Fruit fly (Drosophila melanogaster) whole organism, embryonic: ENCODE measurements around the gene Fpgs1.

Experiments used
- B-H1 ChIP-seq: fragments of 200-800 bp; sonication (Bioruptor generic); IDR thresholded peaks from 3 replicates; pipeline ENCODE4 v1.3.6; 2022; ENCODE audit warnings: missing biosample characterization, missing genetic modification characterization
- Bdp1 ChIP-seq: fragments of 200-800 bp; sonication (Bioruptor generic); optimal IDR thresholded peaks from 3 replicates; lab custom pipeline; 2016; ENCODE audit warnings: missing biosample characterization, missing genetic modification characterization
- BtbVII ChIP-seq: fragments of 200-800 bp; sonication (Bioruptor generic); optimal IDR thresholded peaks from 3 replicates; lab custom pipeline; 2017; ENCODE audit warnings: missing biosample characterization, mild to moderate bottlenecking, missing genetic modification characterization
- CG10209 ChIP-seq: fragments of 200-800 bp; sonication (Bioruptor generic); optimal IDR thresholded peaks from 3 replicates; lab custom pipeline; 2017; ENCODE audit warnings: missing biosample characterization, mild to moderate bottlenecking, missing genetic modification characterization, missing genetic modification reagents
- CG11093 ChIP-seq: fragments of 200-800 bp; sonication (Bioruptor generic); IDR thresholded peaks from 3 replicates; pipeline ENCODE4 v1.3.6; 2022; ENCODE audit warnings: missing biosample characterization, missing genetic modification characterization
- CG1233 ChIP-seq: fragments of 200-800 bp; sonication (Bioruptor generic); optimal IDR thresholded peaks from 4 replicates; lab custom pipeline; 2018; ENCODE audit warnings: missing biosample characterization, mild to moderate bottlenecking, missing genetic modification characterization
- CG12769 ChIP-seq: fragments of 200-800 bp; sonication (Bioruptor generic); optimal IDR thresholded peaks from 2 replicates; lab custom pipeline; 2019; ENCODE audit warnings: missing biosample characterization, mild to moderate bottlenecking, missing genetic modification characterization, moderate library complexity
- CG14441 ChIP-seq: fragments of 200-800 bp; sonication (Bioruptor generic); IDR thresholded peaks from 2 replicates; pipeline ENCODE4 v1.3.6; 2022; ENCODE audit warnings: missing biosample characterization, missing genetic modification characterization
- CG14860 ChIP-seq: fragments of 200-800 bp; sonication (Bioruptor generic); IDR thresholded peaks from 3 replicates; pipeline ENCODE4 v1.3.6; 2022; ENCODE audit warnings: missing biosample characterization, missing genetic modification characterization; ENCODE audit not compliant: partially characterized antibody
- CG1529 ChIP-seq: fragments of 200-800 bp; sonication (Bioruptor generic); optimal IDR thresholded peaks from 3 replicates; lab custom pipeline; 2018; ENCODE audit warnings: missing biosample characterization, missing genetic modification characterization
- CG33213 ChIP-seq: fragments of 200-800 bp; sonication (Bioruptor generic); optimal IDR thresholded peaks from 3 replicates; lab custom pipeline; 2016; ENCODE audit warnings: missing biosample characterization, missing genetic modification characterization
- CG34422 ChIP-seq: fragments of 200-800 bp; sonication (Bioruptor generic); IDR thresholded peaks from 3 replicates; pipeline ENCODE4 v1.3.6; 2022; ENCODE audit warnings: missing biosample characterization, missing genetic modification characterization
- CG3995 ChIP-seq: fragments of 200-800 bp; sonication (Bioruptor generic); optimal IDR thresholded peaks from 3 replicates; lab custom pipeline; 2016; ENCODE audit warnings: missing biosample characterization, missing genetic modification characterization
- CG8290 ChIP-seq, 3 experiments: fragments of 200-800 bp; sonication (Bioruptor generic); optimal IDR thresholded peaks; 2 replicates each; lab custom pipeline; 2016 to 2019; ENCODE audit warnings: missing biosample characterization in 3 of 3, missing genetic modification characterization in 3 of 3, mild to moderate bottlenecking in 2 of 3, moderate library complexity in 1 of 3
- CG8388 ChIP-seq: fragments of 200-800 bp; sonication (Bioruptor generic); optimal IDR thresholded peaks from 2 replicates; lab custom pipeline; 2019; ENCODE audit warnings: missing biosample characterization, mild to moderate bottlenecking, missing genetic modification characterization, moderate library complexity
- CG9437 ChIP-seq: fragments of 200-800 bp; sonication (Bioruptor generic); optimal IDR thresholded peaks from 2 replicates; lab custom pipeline; 2018; ENCODE audit warnings: missing biosample characterization, mild to moderate bottlenecking, missing genetic modification characterization
- CHES-1-like ChIP-seq: fragments of 200-800 bp; sonication (Bioruptor generic); optimal IDR thresholded peaks from 2 replicates; lab custom pipeline; 2016; ENCODE audit warnings: missing biosample characterization, missing genetic modification characterization
- D19A ChIP-seq: fragments of 200-800 bp; optimal IDR thresholded peaks from 3 replicates; lab custom pipeline; 2019; ENCODE audit warnings: missing biosample characterization, mild to moderate bottlenecking, missing genetic modification characterization, moderate library complexity
- Dll ChIP-seq: fragments of 200-800 bp; sonication (Bioruptor generic); IDR thresholded peaks from 4 replicates; pipeline ENCODE4 v1.3.6; 2022; ENCODE audit warnings: missing biosample characterization, missing genetic modification characterization; ENCODE audit not compliant: partially characterized antibody
- Dref ChIP-seq: fragments of 200-800 bp; sonication (Bioruptor generic); IDR thresholded peaks from 2 replicates; pipeline ENCODE4 v1.3.6; 2022; ENCODE audit warnings: missing biosample characterization, missing genetic modification characterization
- Kr ChIP-seq: fragments of 200-800 bp; sonication (Bioruptor generic); optimal IDR thresholded peaks from 2 replicates; lab custom pipeline; 2017; ENCODE audit warnings: missing biosample characterization, mild to moderate bottlenecking, missing genetic modification characterization
- Nf-YC ChIP-seq: fragments of 200-800 bp; optimal IDR thresholded peaks from 3 replicates; lab custom pipeline; 2019; ENCODE audit warnings: missing biosample characterization, mild to moderate bottlenecking, missing genetic modification characterization, moderate library complexity
- NfI ChIP-seq: fragments of 200-800 bp; sonication (Bioruptor generic); optimal IDR thresholded peaks from 3 replicates; lab custom pipeline; 2018; ENCODE audit warnings: missing biosample characterization, mild to moderate bottlenecking, missing genetic modification characterization, moderate library complexity
- YL-1 ChIP-seq: fragments of 200-800 bp; sonication (Bioruptor generic); optimal IDR thresholded peaks from 3 replicates; lab custom pipeline; 2017; ENCODE audit warnings: missing biosample characterization, mild to moderate bottlenecking, missing genetic modification characterization
- amos ChIP-seq: fragments of 200-800 bp; sonication (Bioruptor generic); IDR thresholded peaks from 2 replicates; pipeline ENCODE4 v1.3.6; 2022; ENCODE audit warnings: missing biosample characterization, missing genetic modification characterization; ENCODE audit not compliant: partially characterized antibody
- bbx ChIP-seq: fragments of 200-800 bp; sonication (Bioruptor generic); IDR thresholded peaks from 2 replicates; pipeline ENCODE4 v1.3.6; 2022; ENCODE audit warnings: missing biosample characterization, missing genetic modification characterization; ENCODE audit not compliant: partially characterized antibody
- chinmo ChIP-seq: fragments of 200-800 bp; sonication (Bioruptor generic); IDR thresholded peaks from 4 replicates; pipeline ENCODE4 v1.3.6; 2022; ENCODE audit warnings: missing biosample characterization, missing genetic modification characterization; ENCODE audit not compliant: partially characterized antibody
- crc ChIP-seq: fragments of 200-800 bp; sonication (Bioruptor generic); optimal IDR thresholded peaks from 2 replicates; lab custom pipeline; 2016; ENCODE audit warnings: missing biosample characterization, missing genetic modification characterization
- exex ChIP-seq: fragments of 200-800 bp; sonication (Bioruptor generic); optimal IDR thresholded peaks from 4 replicates; lab custom pipeline; 2018; ENCODE audit warnings: missing biosample characterization, mild to moderate bottlenecking, missing genetic modification characterization, moderate library complexity
- fu2 ChIP-seq: fragments of 200-800 bp; sonication (Bioruptor generic); optimal IDR thresholded peaks from 2 replicates; lab custom pipeline; 2016; ENCODE audit warnings: missing biosample characterization, missing genetic modification characterization
- gcm ChIP-seq: fragments of 200-800 bp; sonication (Bioruptor generic); optimal IDR thresholded peaks from 2 replicates; lab custom pipeline; 2019; ENCODE audit warnings: missing biosample characterization, mild to moderate bottlenecking, missing genetic modification characterization, moderate library complexity
- grau ChIP-seq: fragments of 200-800 bp; optimal IDR thresholded peaks from 3 replicates; lab custom pipeline; 2019; ENCODE audit warnings: missing biosample characterization, mild to moderate bottlenecking, missing genetic modification characterization, moderate library complexity
- hbn ChIP-seq: fragments of 200-800 bp; sonication (Bioruptor generic); IDR thresholded peaks from 2 replicates; pipeline ENCODE4 v1.3.6; 2022; ENCODE audit warnings: missing biosample characterization, missing genetic modification characterization; ENCODE audit not compliant: partially characterized antibody
- ind ChIP-seq: fragments of 200-800 bp; sonication (Bioruptor generic); optimal IDR thresholded peaks from 3 replicates; lab custom pipeline; 2016; ENCODE audit warnings: missing biosample characterization, missing genetic modification characterization
- insv ChIP-seq, 2 experiments: fragments of 200-800 bp; sonication (Bioruptor generic); optimal IDR thresholded peaks; 3 replicates each; lab custom pipeline; 2016 to 2018; ENCODE audit warnings: missing biosample characterization in 2 of 2, missing genetic modification characterization in 2 of 2
- knrl ChIP-seq: fragments of 200-800 bp; sonication (Bioruptor generic); IDR thresholded peaks from 3 replicates; pipeline ENCODE4 v1.3.6; 2022; ENCODE audit warnings: missing biosample characterization, missing genetic modification characterization; ENCODE audit not compliant: partially characterized antibody
- mam ChIP-seq: fragments of 200-800 bp; sonication (Bioruptor generic); optimal IDR thresholded peaks from 3 replicates; lab custom pipeline; 2016; ENCODE audit warnings: missing biosample characterization, missing genetic modification characterization
- mirr ChIP-seq: fragments of 200-800 bp; sonication (Bioruptor generic); optimal IDR thresholded peaks from 3 replicates; lab custom pipeline; 2018; ENCODE audit warnings: missing biosample characterization, mild to moderate bottlenecking, missing genetic modification characterization
- nerfin-2 ChIP-seq: fragments of 200-800 bp; sonication (Bioruptor generic); IDR thresholded peaks from 2 replicates; pipeline ENCODE4 v1.3.6; 2022; ENCODE audit warnings: missing biosample characterization, missing genetic modification characterization; ENCODE audit not compliant: partially characterized antibody
- nom ChIP-seq: fragments of 200-800 bp; sonication (Bioruptor generic); optimal IDR thresholded peaks from 2 replicates; lab custom pipeline; 2017; ENCODE audit warnings: missing biosample characterization, missing genetic modification characterization, mild to moderate bottlenecking, moderate library complexity, missing genetic modification reagents
- pfk ChIP-seq: fragments of 200-800 bp; sonication (Bioruptor generic); optimal IDR thresholded peaks from 2 replicates; lab custom pipeline; 2018; ENCODE audit warnings: missing biosample characterization, mild to moderate bottlenecking, missing genetic modification characterization, moderate library complexity
- pho ChIP-seq: fragments of 200-800 bp; sonication (Bioruptor generic); optimal IDR thresholded peaks from 2 replicates; lab custom pipeline; 2016; ENCODE audit warnings: missing biosample characterization, missing genetic modification characterization
- pros ChIP-seq: fragments of 200-800 bp; sonication (Bioruptor generic); optimal IDR thresholded peaks from 3 replicates; lab custom pipeline; 2019; ENCODE audit warnings: missing biosample characterization, mild to moderate bottlenecking, missing genetic modification characterization, moderate library complexity
- rib ChIP-seq: fragments of 200-800 bp; sonication (Bioruptor generic); IDR thresholded peaks from 2 replicates; pipeline ENCODE4 v1.3.6; 2022; ENCODE audit warnings: missing biosample characterization, missing genetic modification characterization
- ro ChIP-seq: fragments of 200-800 bp; sonication (Bioruptor generic); IDR thresholded peaks from 2 replicates; pipeline ENCODE4 v1.3.6; 2022; ENCODE audit warnings: missing biosample characterization, missing genetic modification characterization
- salm ChIP-seq: fragments of 200-800 bp; sonication (Bioruptor generic); optimal IDR thresholded peaks from 2 replicates; lab custom pipeline; 2018; ENCODE audit warnings: missing biosample characterization, mild to moderate bottlenecking, missing genetic modification characterization
- stwl ChIP-seq: fragments of 200-800 bp; sonication (Bioruptor generic); optimal IDR thresholded peaks from 3 replicates; lab custom pipeline; 2018; ENCODE audit warnings: missing biosample characterization, mild to moderate bottlenecking, missing genetic modification characterization, moderate library complexity
- vfl ChIP-seq: fragments of 200-800 bp; sonication (Bioruptor generic); optimal IDR thresholded peaks from 2 replicates; lab custom pipeline; 2016; ENCODE audit warnings: missing biosample characterization, missing genetic modification characterization
- wek ChIP-seq: fragments of 200-800 bp; sonication (Bioruptor generic); optimal IDR thresholded peaks from 3 replicates; lab custom pipeline; 2018; ENCODE audit warnings: missing biosample characterization, mild to moderate bottlenecking, missing genetic modification characterization, moderate library complexity

Fpgs1 gene

dm6 chrX:12654288-12654729 lies 42.6 kb downstream of the Fpgs1 start (continued):
- peak; percentile 43; the same call in 1 of the 2 replicates for TF ChIP-seq rib (GFP tag; lab: Robert Waterston, UW)
- peak; percentile 47 for TF ChIP-seq CHES-1-like (GFP tag; lab: Kevin White, UChicago)
- peak; percentile 41; the same call in 1 of the 3 replicates for TF ChIP-seq CG14860 (GFP tag; lab: Robert Waterston, UW)
- TF ChIP-seq CG14441 = no peak
- peak; percentile 3 for TF ChIP-seq CG9437 (GFP tag; lab: Kevin White, UChicago)
- peak; percentile 1 for TF ChIP-seq CG8290 (GFP tag; optimal IDR thresholded peaks at IDR 0.05; lab: Kevin White, UChicago)
- TF ChIP-seq CG8290 (tag; optimal IDR thresholded peaks at IDR 0.05; lab: Kevin White, UChicago) = peak; percentile 5 to 35
- TF ChIP-seq CG8388 (GFP tag; lab: Kevin White, UChicago) = no peak
- no peak for TF ChIP-seq CG11093 (GFP tag; lab: Robert Waterston, UW)
- TF ChIP-seq ind = no peak
- TF ChIP-seq CG1529 (GFP tag; lab: Kevin White, UChicago) = no peak
- no peak for TF ChIP-seq CG1233 (GFP tag; lab: Kevin White, UChicago)
- peak; percentile 25 for TF ChIP-seq nom (GFP tag; lab: Kevin White, UChicago)
- peak; percentile 78 for TF ChIP-seq Kr
- no peak for TF ChIP-seq fu2 (GFP tag; lab: Kevin White, UChicago)
- peak; percentile 21 for TF ChIP-seq YL-1 (GFP tag; lab: Kevin White, UChicago)
- TF ChIP-seq grau = peak; percentile 12
- no peak for TF ChIP-seq mam (GFP tag; lab: Kevin White, UChicago)
- TF ChIP-seq amos (GFP tag; lab: Robert Waterston, UW) = peak; percentile 37; the same call in 1 of the 2 replicates
- no peak for TF ChIP-seq CG10209 (GFP tag; lab: Kevin White, UChicago)
- peak; percentile 75 for TF ChIP-seq CG3995
- no peak for TF ChIP-seq CG33213
- 0 out of 2 replicates have a peak, but pooled peaks have one; percentile 32 for TF ChIP-seq hbn (GFP tag; lab: Robert Waterston, UW)
- peak; percentile 51; the same call in 1 of the 3 replicates for TF ChIP-seq CG34422 (GFP tag; lab: Robert Waterston, UW)
- TF ChIP-seq BtbVII (GFP tag; lab: Kevin White, UChicago) = peak; percentile 47
- no peak for TF ChIP-seq B-H1
- TF ChIP-seq knrl = peak; percentile 27; the same call in 1 of the 3 replicates
- no peak for TF ChIP-seq vfl (GFP tag; lab: Kevin White, UChicago)
- peak; percentile 16 for TF ChIP-seq Nf-YC (tag; lab: Kevin White, UChicago)
- peak; percentile 93 for TF ChIP-seq chinmo (GFP tag; lab: Robert Waterston, UW)
- no peak for TF ChIP-seq wek (GFP tag; lab: Kevin White, UChicago)
- TF ChIP-seq salm (tag; lab: Kevin White, UChicago) = peak; percentile 3
- peak; percentile 31 for TF ChIP-seq mirr (GFP tag; lab: Kevin White, UChicago)
- no peak for TF ChIP-seq crc (GFP tag; lab: Kevin White, UChicago)
- TF ChIP-seq Bdp1 = no peak
- TF ChIP-seq D19A = no peak
- TF ChIP-seq ro (GFP tag; lab: Robert Waterston, UW) = no peak
- TF ChIP-seq pfk = no peak
- peak; percentile 53 for TF ChIP-seq Dref (GFP tag; lab: Robert Waterston, UW)
- TF ChIP-seq stwl (tag; lab: Kevin White, UChicago) = peak; percentile 75
- TF ChIP-seq Dll = peak; percentile 19; the same call in 1 of the 4 replicates
- TF ChIP-seq insv (GFP tag; optimal IDR thresholded peaks at IDR 0.05; lab: Kevin White, UChicago) = peak in 1 of 2 experiments; percentile 61
- TF ChIP-seq nerfin-2 = peak; percentile 66
- TF ChIP-seq gcm (GFP tag; lab: Kevin White, UChicago) = peak; percentile 4
- peak; percentile 32 for TF ChIP-seq CG12769 (tag; lab: Kevin White, UChicago)
- TF ChIP-seq exex (tag; lab: Kevin White, UChicago) = no peak
- no peak for TF ChIP-seq pho (GFP tag; lab: Kevin White, UChicago)
- no peak for TF ChIP-seq NfI
- TF ChIP-seq pros (GFP tag; lab: Kevin White, UChicago) = peak; percentile 85
- peak; percentile 78 for TF ChIP-seq bbx (GFP tag; lab: Robert Waterston, UW)
